Worm (Caenorhabditis elegans): Measurements from ENCODE around the gene Y38E10A.1.

ce11 chrII:12549613-12550012 is 20.8 kb downstream of the Y38E10A.1 start:
- no peak for TF ChIP-seq nhr-11 (tag; optimal IDR thresholded peaks at IDR 0.05)
- TF ChIP-seq nhr-25 (tag; optimal IDR thresholded peaks at IDR 0.05), result no peak
- TF ChIP-seq snpc-4 (tag; optimal IDR thresholded peaks at IDR 0.05), result no peak

All from whole organism, L2 larva.